Worm (Caenorhabditis elegans): Measurements from ENCODE around the gene syx-5.

- TF ChIP-seq med-1 (GFP tag; optimal IDR thresholded peaks at IDR 0.05; ENCODE audit: insufficient read depth) (no peak), ref-1 (GFP tag; conservative IDR thresholded peaks at IDR 0.05) (no peak), klf-2 (GFP tag; conservative IDR thresholded peaks at IDR 0.05) (no peak), flt-1 (GFP tag; IDR thresholded peaks at IDR 0.05) (no peak), ztf-23 (GFP tag; IDR thresholded peaks at IDR 0.05) (no peak)
Observed at ce11 chrV:11758635-11759034, 6.1 kb upstream of the syx-5 start, which contains the start of gene T04F3.3.

Measured in whole organism, midembryonic.